Worm (Caenorhabditis elegans) whole organism, L2 larva: ENCODE measurements around the gene sdz-27.

Source experiments
- F13H6.1 ChIP-seq: sonication (generic microtip); optimal IDR thresholded peaks from 2 replicates; lab custom pipeline; 2016; ENCODE audit warnings: missing genetic modification characterization, missing compliant biosample characterization
- ama-1 ChIP-seq: fragments of 150-350 bp; optimal IDR thresholded peaks from 2 replicates; lab custom pipeline; 2018; ENCODE audit warnings: inconsistent platforms
- blmp-1 ChIP-seq: sonication (generic microtip); optimal IDR thresholded peaks from 2 replicates; lab custom pipeline; 2017; ENCODE audit warnings: missing genetic modification characterization, mild to moderate bottlenecking, missing compliant biosample characterization, antibody characterized with exemption, moderate library complexity; ENCODE audit not compliant: insufficient read depth
- elt-1 ChIP-seq: fragments of 150-350 bp; optimal IDR thresholded peaks from 2 replicates; lab custom pipeline; 2014; ENCODE audit warnings: missing biosample characterization, missing genetic modification characterization
- nhr-11 ChIP-seq: fragments of 150-350 bp; optimal IDR thresholded peaks from 2 replicates; lab custom pipeline; 2014; ENCODE audit warnings: missing biosample characterization, missing genetic modification characterization
- skn-1 ChIP-seq: sonication (generic microtip); optimal IDR thresholded peaks from 2 replicates; lab custom pipeline; 2017; ENCODE audit warnings: missing biosample characterization, missing genetic modification characterization
- snpc-4 ChIP-seq: fragments of 150-350 bp; optimal IDR thresholded peaks from 2 replicates; lab custom pipeline; 2014; ENCODE audit warnings: missing biosample characterization, missing genetic modification characterization
- zag-1 ChIP-seq: fragments of 150-350 bp; optimal IDR thresholded peaks from 2 replicates; lab custom pipeline; 2014; ENCODE audit warnings: missing biosample characterization, missing genetic modification characterization
- ztf-1 ChIP-seq: fragments of 200-800 bp; sonication (Bioruptor generic); conservative IDR thresholded peaks from 2 replicates; pipeline ENCODE4 v1.3.6; 2022; ENCODE audit warnings: missing genetic modification characterization, missing compliant biosample characterization
- ztf-11 ChIP-seq: sonication (generic microtip); optimal IDR thresholded peaks from 2 replicates; lab custom pipeline; 2017; ENCODE audit warnings: missing biosample characterization, missing genetic modification characterization

- TF ChIP-seq F13H6.1 (tag; lab: Kevin White, UChicago) (no peak), ztf-11 (tag; lab: Kevin White, UChicago) (no peak), skn-1 (tag; lab: Kevin White, UChicago) (no peak), zag-1 (tag; lab: Kevin White, UChicago) (no peak), elt-1 (tag; lab: Kevin White, UChicago) (no peak), ztf-1 (no peak), blmp-1 (tag; lab: Kevin White, UChicago) (no peak), ama-1 (no peak), snpc-4 (no peak), nhr-11 (tag; lab: Kevin White, UChicago) (no peak)
These were observed 2.6 kb downstream of the sdz-27 start, which contains the start of gene fbxb-79 for ce11 chrIV:11189411-11189810.
